Worm (Caenorhabditis elegans) whole organism, L2 larva: Measurements from ENCODE around the gene Y45G5AL.1.

ENCODE experiments used
- C34F6.9 ChIP-seq: fragments of 150-350 bp; optimal IDR thresholded peaks from 2 replicates; lab custom pipeline; 2014; ENCODE audit warnings: missing biosample characterization, missing genetic modification characterization
- R02D3.7 ChIP-seq: fragments of 150-350 bp; optimal IDR thresholded peaks from 2 replicates; lab custom pipeline; 2014; ENCODE audit warnings: missing biosample characterization, missing genetic modification characterization
- Y55F3AM.14 ChIP-seq: fragments of 200-800 bp; sonication (Bioruptor generic); optimal IDR thresholded peaks from 2 replicates; lab custom pipeline; 2018; ENCODE audit warnings: mild to moderate bottlenecking, missing genetic modification characterization, missing compliant biosample characterization
- ZK546.5 ChIP-seq: sonication (generic microtip); optimal IDR thresholded peaks from 2 replicates; lab custom pipeline; 2017; ENCODE audit warnings: missing biosample characterization, missing genetic modification characterization
- alr-1 ChIP-seq: fragments of 150-350 bp; optimal IDR thresholded peaks from 2 replicates; lab custom pipeline; 2014; ENCODE audit warnings: missing biosample characterization, missing genetic modification characterization
- ama-1 ChIP-seq: fragments of 150-350 bp; optimal IDR thresholded peaks from 2 replicates; lab custom pipeline; 2018; ENCODE audit warnings: inconsistent platforms
- blmp-1 ChIP-seq: sonication (generic microtip); optimal IDR thresholded peaks from 2 replicates; lab custom pipeline; 2017; ENCODE audit warnings: missing genetic modification characterization, mild to moderate bottlenecking, missing compliant biosample characterization, antibody characterized with exemption, moderate library complexity; ENCODE audit not compliant: insufficient read depth
- ceh-16 ChIP-seq: fragments of 150-350 bp; optimal IDR thresholded peaks from 2 replicates; lab custom pipeline; 2014; ENCODE audit warnings: missing biosample characterization, missing genetic modification characterization
- ceh-82 ChIP-seq: fragments of 150-350 bp; optimal IDR thresholded peaks from 2 replicates; lab custom pipeline; 2014; ENCODE audit warnings: missing biosample characterization, missing genetic modification characterization
- elt-1 ChIP-seq: fragments of 150-350 bp; optimal IDR thresholded peaks from 2 replicates; lab custom pipeline; 2014; ENCODE audit warnings: missing biosample characterization, missing genetic modification characterization
- fos-1 ChIP-seq: fragments of 150-350 bp; optimal IDR thresholded peaks from 2 replicates; lab custom pipeline; 2014; ENCODE audit warnings: missing biosample characterization, missing genetic modification characterization
- gmeb-1 ChIP-seq: fragments of 150-350 bp; optimal IDR thresholded peaks from 2 replicates; lab custom pipeline; 2014; ENCODE audit warnings: missing biosample characterization, missing genetic modification characterization
- lin-11 ChIP-seq: fragments of 150-350 bp; sonication (generic microtip); optimal IDR thresholded peaks from 2 replicates; lab custom pipeline; 2014; ENCODE audit warnings: missing biosample characterization, missing genetic modification characterization, inconsistent platforms, mixed read lengths
- lin-13 ChIP-seq: fragments of 150-350 bp; optimal IDR thresholded peaks from 2 replicates; lab custom pipeline; 2014; ENCODE audit warnings: missing biosample characterization, missing genetic modification reagents, missing genetic modification characterization
- lin-39 ChIP-seq: fragments of 150-350 bp; optimal IDR thresholded peaks from 2 replicates; lab custom pipeline; 2014; ENCODE audit warnings: missing biosample characterization, missing genetic modification reagents, missing genetic modification characterization
- mab-5 ChIP-seq: fragments of 150-350 bp; optimal IDR thresholded peaks from 2 replicates; lab custom pipeline; 2014; ENCODE audit warnings: missing biosample characterization, missing genetic modification characterization
- mbf-1 ChIP-seq: sonication (generic microtip); optimal IDR thresholded peaks from 2 replicates; lab custom pipeline; 2017; ENCODE audit warnings: missing biosample characterization, missing genetic modification characterization
- mdl-1 ChIP-seq, 2 experiments: fragments of 150-350 bp in 1 of 2; sonication (generic microtip) in 1 of 2; optimal IDR thresholded peaks; 2 replicates each; lab custom pipeline; 2017; ENCODE audit warnings: missing biosample characterization in 2 of 2, missing genetic modification characterization in 2 of 2
- nhr-10 ChIP-seq: sonication (generic microtip); optimal IDR thresholded peaks from 2 replicates; lab custom pipeline; 2017; ENCODE audit warnings: missing biosample characterization, missing genetic modification characterization
- nhr-129 ChIP-seq: fragments of 150-350 bp; optimal IDR thresholded peaks from 2 replicates; lab custom pipeline; 2014; ENCODE audit warnings: missing biosample characterization, missing genetic modification characterization
- nhr-21 ChIP-seq: fragments of 150-350 bp; optimal IDR thresholded peaks from 2 replicates; lab custom pipeline; 2014; ENCODE audit warnings: missing biosample characterization, missing genetic modification characterization
- nhr-23 ChIP-seq: fragments of 150-350 bp; optimal IDR thresholded peaks from 2 replicates; lab custom pipeline; 2014; ENCODE audit warnings: missing biosample characterization, missing genetic modification reagents, missing genetic modification characterization
- nhr-237 ChIP-seq: fragments of 150-350 bp; optimal IDR thresholded peaks from 2 replicates; lab custom pipeline; 2014; ENCODE audit warnings: missing biosample characterization, missing genetic modification characterization
- nhr-25 ChIP-seq: fragments of 150-350 bp; sonication (generic microtip); optimal IDR thresholded peaks from 3 replicates; lab custom pipeline; 2014; ENCODE audit warnings: missing biosample characterization, missing genetic modification characterization
- nhr-6 ChIP-seq: fragments of 150-350 bp; optimal IDR thresholded peaks from 2 replicates; lab custom pipeline; 2014; ENCODE audit warnings: missing biosample characterization, missing genetic modification characterization
- nhr-77 ChIP-seq: fragments of 150-350 bp; optimal IDR thresholded peaks from 2 replicates; lab custom pipeline; 2014; ENCODE audit warnings: missing biosample characterization, missing genetic modification characterization
- sem-4 ChIP-seq: fragments of 150-350 bp; optimal IDR thresholded peaks from 2 replicates; lab custom pipeline; 2014; ENCODE audit warnings: missing biosample characterization, missing genetic modification reagents, missing genetic modification characterization
- skn-1 ChIP-seq: sonication (generic microtip); optimal IDR thresholded peaks from 2 replicates; lab custom pipeline; 2017; ENCODE audit warnings: missing biosample characterization, missing genetic modification characterization
- sma-3 ChIP-seq: sonication (generic microtip); optimal IDR thresholded peaks from 2 replicates; lab custom pipeline; 2016; ENCODE audit warnings: missing genetic modification reagents, missing genetic modification characterization, missing compliant biosample characterization
- sma-9 ChIP-seq, 2 experiments: fragments of 150-350 bp in 1 of 2; sonication (generic microtip) in 1 of 2; optimal IDR thresholded peaks; 2 replicates each; lab custom pipeline; 2014 to 2016; ENCODE audit warnings: missing genetic modification characterization in 2 of 2, mild to moderate bottlenecking in 1 of 2, missing biosample characterization in 1 of 2, missing compliant biosample characterization in 1 of 2, missing genetic modification reagents in 1 of 2, moderate library complexity in 1 of 2
- snpc-4 ChIP-seq: fragments of 150-350 bp; optimal IDR thresholded peaks from 2 replicates; lab custom pipeline; 2014; ENCODE audit warnings: missing biosample characterization, missing genetic modification characterization
- unc-39 ChIP-seq: fragments of 150-350 bp; optimal IDR thresholded peaks from 2 replicates; lab custom pipeline; 2014; ENCODE audit warnings: missing biosample characterization, missing genetic modification characterization
- unc-62 ChIP-seq: fragments of 150-350 bp; optimal IDR thresholded peaks from 2 replicates; lab custom pipeline; 2014; ENCODE audit warnings: missing biosample characterization, missing genetic modification reagents, missing genetic modification characterization
- zag-1 ChIP-seq: fragments of 150-350 bp; optimal IDR thresholded peaks from 2 replicates; lab custom pipeline; 2014; ENCODE audit warnings: missing biosample characterization, missing genetic modification characterization
- ztf-1 ChIP-seq: fragments of 200-800 bp; sonication (Bioruptor generic); conservative IDR thresholded peaks from 2 replicates; pipeline ENCODE4 v1.3.6; 2022; ENCODE audit warnings: missing genetic modification characterization, missing compliant biosample characterization
- ztf-11 ChIP-seq: sonication (generic microtip); optimal IDR thresholded peaks from 2 replicates; lab custom pipeline; 2017; ENCODE audit warnings: missing biosample characterization, missing genetic modification characterization

Gene Y45G5AL.1

ce11 chrV:4186453-4187143, 42.3 kb downstream of the Y45G5AL.1 start:
- TF ChIP-seq lin-11 (tag; lab: Kevin White, UChicago) (no peak), ceh-16 (tag; lab: Kevin White, UChicago) (no peak), unc-39 (no peak), ztf-1 (GFP tag; lab: Robert Waterston, UW) (no peak), zag-1 (tag; lab: Kevin White, UChicago) (no peak), ZK546.5 (tag; lab: Kevin White, UChicago) (no peak), elt-1 (tag; lab: Kevin White, UChicago) (no peak), nhr-21 (tag; lab: Kevin White, UChicago) (peak; percentile 68), C34F6.9 (no peak), lin-13 (GFP tag; lab: Kevin White, UChicago) (no peak), alr-1 (tag; lab: Kevin White, UChicago) (no peak), mbf-1 (tag; lab: Kevin White, UChicago) (no peak), lin-39 (tag; lab: Kevin White, UChicago) (no peak), skn-1 (no peak), blmp-1 (tag; lab: Kevin White, UChicago) (peak; percentile 44), nhr-25 (tag; lab: Kevin White, UChicago) (peak; percentile 37), ztf-11 (tag; lab: Kevin White, UChicago) (no peak), ceh-82 (no peak), sma-9 (GFP tag; optimal IDR thresholded peaks at IDR 0.05; lab: Kevin White, UChicago) (peak; percentile 21), sma-9 (tag; optimal IDR thresholded peaks at IDR 0.05; lab: Kevin White, UChicago) (no peak), sma-3 (GFP tag; lab: Kevin White, UChicago) (peak; percentile 22), nhr-23 (tag; lab: Kevin White, UChicago) (no peak), R02D3.7 (no peak), sem-4 (no peak), mdl-1 (tag; optimal IDR thresholded peaks at IDR 0.05; lab: Kevin White, UChicago) (no peak), nhr-237 (tag; lab: Kevin White, UChicago) (no peak), nhr-6 (tag; lab: Kevin White, UChicago) (no peak), nhr-129 (no peak), Y55F3AM.14 (GFP tag; lab: Kevin White, UChicago) (no peak), mab-5 (tag; lab: Kevin White, UChicago) (no peak), unc-62 (GFP tag; lab: Kevin White, UChicago) (no peak)

- TF ChIP-seq nhr-129: peak; percentile 30
- TF ChIP-seq nhr-21 (tag; lab: Kevin White, UChicago): no peak
- TF ChIP-seq ama-1 (lab: Kevin White, UChicago): no peak
- peak; percentile 34 for TF ChIP-seq snpc-4 (tag; lab: Kevin White, UChicago)
- no peak for TF ChIP-seq nhr-6 (tag; lab: Kevin White, UChicago)
Observed at ce11 chrV:4187144-4187485, 42.8 kb downstream of the Y45G5AL.1 start, which contains the start of gene nhr-114. nhr-114 (plus strand) TSS chrV:4187202.

- TF ChIP-seq lin-11 (tag; lab: Kevin White, UChicago) (no peak), fos-1 (tag; lab: Kevin White, UChicago) (no peak), nhr-25 (tag; lab: Kevin White, UChicago) (no peak), gmeb-1 (no peak), ama-1 (lab: Kevin White, UChicago) (no peak)
- TF ChIP-seq, all 48 proteins: peak for 0
Observed at ce11 chrV:4189618-4190017, 45.3 kb downstream of the Y45G5AL.1 start.

ce11 chrV:4190232-4190631, 45.9 kb downstream of the Y45G5AL.1 start:
- no peak for TF ChIP-seq nhr-77
- no peak for TF ChIP-seq nhr-10 (tag; lab: Kevin White, UChicago)
- TF ChIP-seq Y55F3AM.14 (GFP tag; lab: Kevin White, UChicago): peak; percentile 27
- TF ChIP-seq mdl-1 (tag; optimal IDR thresholded peaks at IDR 0.05; lab: Kevin White, UChicago): no peak
